Fruit fly (Drosophila melanogaster): Measurements from ENCODE around the gene CG14204.

Gene CG14204

dm6 chrX:19603953-19604352 lies 20.5 kb downstream of the CG14204 start (continued):
- TF ChIP-seq CG11560 (tag; IDR thresholded peaks at IDR 0.05) (peak; percentile 56; the same call in 2 of the 3 replicates), slp2 (GFP tag; optimal IDR thresholded peaks at IDR 0.05) (peak; percentile 42), Dip2 (GFP tag; IDR thresholded peaks at IDR 0.05) (no peak), CG4707 (GFP tag; optimal IDR thresholded peaks at IDR 0.05) (peak; percentile 13), pum (GFP tag; optimal IDR thresholded peaks at IDR 0.05) (peak; percentile 49), Mes4 (GFP tag; optimal IDR thresholded peaks at IDR 0.05) (no peak), CG10321 (GFP tag; IDR thresholded peaks at IDR 0.05) (no peak), H15 (GFP tag; IDR thresholded peaks at IDR 0.05) (peak; percentile 69; the same call in 2 of the 3 replicates), CG11085 (GFP tag; IDR thresholded peaks at IDR 0.05) (peak; percentile 78), CG13287 (GFP tag; IDR thresholded peaks at IDR 0.05; ENCODE audit: partially characterized antibody) (no peak), unc-4 (GFP tag; IDR thresholded peaks at IDR 0.05; ENCODE audit: partially characterized antibody) (no peak), peb (GFP tag; IDR thresholded peaks at IDR 0.05) (peak; percentile 40; the same call in 1 of the 2 replicates), esg (GFP tag; conservative IDR thresholded peaks at IDR 0.05) (peak; percentile 74), CG17186 (GFP tag; optimal IDR thresholded peaks at IDR 0.05) (no peak), BtbVII (GFP tag; optimal IDR thresholded peaks at IDR 0.05) (peak; percentile 61), CG1603 (tag; optimal IDR thresholded peaks at IDR 0.05) (peak; percentile 79), CG34224 (GFP tag; IDR thresholded peaks at IDR 0.05; ENCODE audit: partially characterized antibody) (no peak), CG8944 (GFP tag; optimal IDR thresholded peaks at IDR 0.05) (peak; percentile 32), CG4617 (GFP tag; optimal IDR thresholded peaks at IDR 0.05; ENCODE audit: borderline replicate concordance) (peak; percentile 14), CG8281 (tag; optimal IDR thresholded peaks at IDR 0.05) (peak; percentile 56), Neu2 (GFP tag; optimal IDR thresholded peaks at IDR 0.05; ENCODE audit: borderline replicate concordance) (no peak), Bdp1 (GFP tag; optimal IDR thresholded peaks at IDR 0.05) (no peak), CG18764 (GFP tag; optimal IDR thresholded peaks at IDR 0.05) (peak; percentile 35), CG13296 (GFP tag; optimal IDR thresholded peaks at IDR 0.05) (peak; percentile 64), CG13775 (GFP tag; optimal IDR thresholded peaks at IDR 0.05) (peak; percentile 65), schlank (tag; optimal IDR thresholded peaks at IDR 0.05) (peak; percentile 77), CG6654 (GFP tag; optimal IDR thresholded peaks at IDR 0.05) (peak; percentile 7), Meics (GFP tag; optimal IDR thresholded peaks at IDR 0.05) (peak; percentile 79), CG15601 (tag; optimal IDR thresholded peaks at IDR 0.05) (peak; percentile 64), stc (GFP tag; IDR thresholded peaks at IDR 0.05) (peak; percentile 44; the same call in 1 of the 2 replicates), CG9932 (GFP tag; IDR thresholded peaks at IDR 0.05) (peak; percentile 92), sens (GFP tag) (peak; percentile 92), CG8478 (optimal IDR thresholded peaks at IDR 0.05) (no peak), zen (tag; optimal IDR thresholded peaks at IDR 0.05) (peak; percentile 77), Tbp (GFP tag; optimal IDR thresholded peaks at IDR 0.05) (no peak), nerfin-2 (GFP tag; IDR thresholded peaks at IDR 0.05; ENCODE audit: partially characterized antibody) (no peak), sob (GFP tag; IDR thresholded peaks at IDR 0.05) (peak; percentile 84), slou (GFP tag; optimal IDR thresholded peaks at IDR 0.05) (peak; percentile 70), CG11695 (GFP tag; IDR thresholded peaks at IDR 0.05) (peak; percentile 65; the same call in 2 of the 3 replicates), CG3065 (GFP tag; optimal IDR thresholded peaks at IDR 0.05) (peak; percentile 19), Ssrp (tag; optimal IDR thresholded peaks at IDR 0.05) (peak; percentile 53), CG12744 (GFP tag; optimal IDR thresholded peaks at IDR 0.05) (peak; percentile 42), CG12942 (GFP tag; optimal IDR thresholded peaks at IDR 0.05) (peak; percentile 48), caup (GFP tag; optimal IDR thresholded peaks at IDR 0.05; ENCODE audit: severe bottlenecking) (peak; percentile 85), ac (GFP tag; optimal IDR thresholded peaks at IDR 0.05) (no peak), CG5953 (GFP tag; IDR thresholded peaks at IDR 0.05) (peak; percentile 61), CG4328 (GFP tag; optimal IDR thresholded peaks at IDR 0.05) (peak; percentile 49), Xbp1 (GFP tag; optimal IDR thresholded peaks at IDR 0.05) (peak; percentile 74), en (GFP tag; optimal IDR thresholded peaks at IDR 0.05) (peak; percentile 23), kni (GFP tag; optimal IDR thresholded peaks at IDR 0.05) (no peak), Abd-B (GFP tag; optimal IDR thresholded peaks at IDR 0.05) (peak; percentile 70)
